Fruit fly (Drosophila melanogaster) whole organism, wandering third instar larva: ENCODE measurements around the gene CG43312.
A peak's percentile ranks its signal among the peaks of the same experiment; 100 is the strongest.

Source experiments
- Abd-B ChIP-seq: fragments of >200 bp; optimal IDR thresholded peaks from 2 replicates; lab custom pipeline; 2017; ENCODE audit warnings: missing biosample characterization, missing genetic modification characterization
- CG9705 ChIP-seq: fragments of 200-800 bp; sonication (Bioruptor generic); optimal IDR thresholded peaks from 2 replicates; lab custom pipeline; 2018; ENCODE audit warnings: missing biosample characterization, mild to moderate bottlenecking, missing genetic modification characterization
- Dfd ChIP-seq: fragments of >200 bp; optimal IDR thresholded peaks from 2 replicates; lab custom pipeline; 2017; ENCODE audit warnings: missing biosample characterization, missing genetic modification characterization
- Dif ChIP-seq: fragments of 200-275, 200-300 bp; sonication (Bioruptor generic); optimal IDR thresholded peaks from 2 replicates; lab custom pipeline; 2018; ENCODE audit warnings: missing biosample characterization, missing genetic modification characterization; ENCODE audit not compliant: partially characterized antibody
- GATAd ChIP-seq: sonication (Bioruptor generic); optimal IDR thresholded peaks from 2 replicates; lab custom pipeline; 2016; ENCODE audit warnings: missing biosample characterization, missing genetic modification characterization
- HLH106 ChIP-seq: fragments of 200-800 bp; optimal IDR thresholded peaks from 3 replicates; lab custom pipeline; 2019; ENCODE audit warnings: missing biosample characterization, mild to moderate bottlenecking, missing genetic modification characterization, moderate library complexity
- Hnf4 ChIP-seq: fragments of 200-800 bp; sonication (Bioruptor generic); optimal IDR thresholded peaks from 2 replicates; lab custom pipeline; 2016; ENCODE audit warnings: missing biosample characterization, mild to moderate bottlenecking, missing genetic modification characterization
- Jra ChIP-seq: sonication (Bioruptor generic); optimal IDR thresholded peaks from 2 replicates; lab custom pipeline; 2016; ENCODE audit warnings: missing biosample characterization, missing genetic modification characterization
- OdsH ChIP-seq: fragments of 200-800 bp; sonication (Bioruptor generic); optimal IDR thresholded peaks from 2 replicates; lab custom pipeline; 2016; ENCODE audit warnings: missing biosample characterization, mild to moderate bottlenecking, missing genetic modification characterization
- Vsx2 ChIP-seq: fragments of 200-300, 225-300 bp; sonication (Bioruptor generic); optimal IDR thresholded peaks from 2 replicates; lab custom pipeline; 2018; ENCODE audit warnings: missing biosample characterization, missing genetic modification characterization; ENCODE audit not compliant: partially characterized antibody
- br ChIP-seq: fragments of 200-800 bp; sonication (Bioruptor generic); optimal IDR thresholded peaks from 2 replicates; lab custom pipeline; 2016; ENCODE audit warnings: missing biosample characterization, missing genetic modification characterization
- brk ChIP-seq: fragments of 200-800 bp; sonication (Bioruptor generic); optimal IDR thresholded peaks from 2 replicates; lab custom pipeline; 2016; ENCODE audit warnings: missing biosample characterization, mild to moderate bottlenecking, missing genetic modification characterization
- dl ChIP-seq, 2 experiments: fragments of 175-275, 200-275 bp in 1 of 2; fragments of 200-275 bp in 1 of 2; sonication (Bioruptor generic); optimal IDR thresholded peaks; lab custom pipeline; 2018; ENCODE audit warnings: mild to moderate bottlenecking in 2 of 2, missing biosample characterization in 2 of 2, missing genetic modification characterization in 2 of 2, moderate library complexity in 2 of 2; ENCODE audit not compliant: partially characterized antibody in 2 of 2, insufficient read depth in 1 of 2
- dmrt93B ChIP-seq: fragments of 200-800 bp; sonication (Bioruptor generic); optimal IDR thresholded peaks from 2 replicates; lab custom pipeline; 2018; ENCODE audit warnings: missing biosample characterization, mild to moderate bottlenecking, missing genetic modification characterization
- dsf ChIP-seq: sonication (Bioruptor generic); optimal IDR thresholded peaks from 2 replicates; lab custom pipeline; 2016; ENCODE audit warnings: missing biosample characterization, missing genetic modification characterization, borderline replicate concordance
- ey ChIP-seq: fragments of 200-800 bp; sonication (Bioruptor generic); optimal IDR thresholded peaks from 2 replicates; lab custom pipeline; 2016; ENCODE audit warnings: missing biosample characterization, missing genetic modification characterization
- foxo ChIP-seq, 2 experiments: fragments of 200-800 bp; sonication (Bioruptor generic); optimal IDR thresholded peaks; 2 replicates in 1 of 2; 3 replicates in 1 of 2; lab custom pipeline; 2016 to 2017; ENCODE audit warnings: missing biosample characterization in 2 of 2, missing genetic modification characterization in 2 of 2
- fru ChIP-seq: fragments of 200-800 bp; sonication (Bioruptor generic); optimal IDR thresholded peaks from 3 replicates; lab custom pipeline; 2016; ENCODE audit warnings: missing biosample characterization, mild to moderate bottlenecking, missing genetic modification characterization
- h ChIP-seq: fragments of 200-800 bp; sonication (Bioruptor generic); optimal IDR thresholded peaks from 3 replicates; lab custom pipeline; 2016; ENCODE audit warnings: missing biosample characterization, mild to moderate bottlenecking, missing genetic modification characterization
- jim ChIP-seq: fragments of 175-275, 200-325 bp; sonication (Bioruptor generic); optimal IDR thresholded peaks from 2 replicates; lab custom pipeline; 2016; ENCODE audit warnings: missing biosample characterization, mild to moderate bottlenecking, missing genetic modification characterization
- pan ChIP-seq: fragments of >200 bp; optimal IDR thresholded peaks from 2 replicates; lab custom pipeline; 2017
- psq ChIP-seq: fragments of 200-800 bp; sonication (Bioruptor generic); optimal IDR thresholded peaks from 3 replicates; lab custom pipeline; 2017; ENCODE audit warnings: missing biosample characterization, mild to moderate bottlenecking, missing genetic modification characterization, moderate library complexity
- rgr ChIP-seq: fragments of 200-800 bp; sonication (Bioruptor generic); optimal IDR thresholded peaks from 3 replicates; lab custom pipeline; 2016; ENCODE audit warnings: missing biosample characterization, mild to moderate bottlenecking, missing genetic modification characterization
- sage ChIP-seq: fragments of 200-800 bp; sonication (Bioruptor generic); optimal IDR thresholded peaks from 2 replicates; lab custom pipeline; 2016; ENCODE audit warnings: missing biosample characterization, mild to moderate bottlenecking, missing genetic modification characterization
- sv ChIP-seq: fragments of 200-800 bp; sonication (Bioruptor generic); optimal IDR thresholded peaks from 3 replicates; lab custom pipeline; 2016; ENCODE audit warnings: missing biosample characterization, missing genetic modification characterization
- tai ChIP-seq: sonication (Bioruptor generic); optimal IDR thresholded peaks from 2 replicates; lab custom pipeline; 2016; ENCODE audit warnings: missing biosample characterization, missing genetic modification characterization
- usp ChIP-seq: fragments of >200 bp; optimal IDR thresholded peaks from 2 replicates; lab custom pipeline; 2017; ENCODE audit warnings: missing biosample characterization, missing genetic modification characterization
- woc ChIP-seq: sonication (Bioruptor generic); optimal IDR thresholded peaks from 2 replicates; lab custom pipeline; 2016; ENCODE audit warnings: missing biosample characterization, mild to moderate bottlenecking, missing genetic modification characterization

CG43312 gene

dm6 chr3L:22460918-22461634, 40.3 kb upstream of the CG43312 start, which contains the start of gene laza:
Gene laza, minus strand, starts transcription at chr3L:22461131.
- no peak for TF ChIP-seq Hnf4 (GFP tag; lab: Kevin White, UChicago)
- no peak for TF ChIP-seq rgr
- TF ChIP-seq dl (GFP tag; optimal IDR thresholded peaks at IDR 0.05; lab: Kevin White, UChicago; ENCODE audit: insufficient read depth in 1 of 2, partially characterized antibody in 2 of 2), result no peak
- no peak for TF ChIP-seq ey (GFP tag; lab: Kevin White, UChicago)
- TF ChIP-seq h (GFP tag; lab: Kevin White, UChicago), result peak; percentile 2
- no peak for TF ChIP-seq fru (GFP tag; lab: Kevin White, UChicago)
- no peak for TF ChIP-seq psq (GFP tag; lab: Kevin White, UChicago)
- no peak for TF ChIP-seq foxo (GFP tag; optimal IDR thresholded peaks at IDR 0.05; lab: Kevin White, UChicago)
- TF ChIP-seq GATAd (GFP tag; lab: Kevin White, UChicago), result no peak
- TF ChIP-seq Vsx2 (GFP tag; lab: Kevin White, UChicago), result peak; percentile 19
- TF ChIP-seq usp (GFP tag; lab: Kevin White, UChicago), result no peak
- TF ChIP-seq Abd-B (GFP tag; lab: Kevin White, UChicago), result no peak
- no peak for TF ChIP-seq OdsH (GFP tag; lab: Kevin White, UChicago)
- peak; percentile 4 for TF ChIP-seq Dif (GFP tag; lab: Kevin White, UChicago)
- no peak for TF ChIP-seq tai (GFP tag; lab: Kevin White, UChicago)
- no peak for TF ChIP-seq dmrt93B (GFP tag; lab: Kevin White, UChicago)
- TF ChIP-seq HLH106, result no peak
- no peak for TF ChIP-seq CG9705 (GFP tag; lab: Kevin White, UChicago)
- no peak for TF ChIP-seq jim (GFP tag; lab: Kevin White, UChicago)
- TF ChIP-seq dsf, result no peak
- TF ChIP-seq Dfd, result no peak
- TF ChIP-seq, all 38 proteins: peak for 3

DNA sequence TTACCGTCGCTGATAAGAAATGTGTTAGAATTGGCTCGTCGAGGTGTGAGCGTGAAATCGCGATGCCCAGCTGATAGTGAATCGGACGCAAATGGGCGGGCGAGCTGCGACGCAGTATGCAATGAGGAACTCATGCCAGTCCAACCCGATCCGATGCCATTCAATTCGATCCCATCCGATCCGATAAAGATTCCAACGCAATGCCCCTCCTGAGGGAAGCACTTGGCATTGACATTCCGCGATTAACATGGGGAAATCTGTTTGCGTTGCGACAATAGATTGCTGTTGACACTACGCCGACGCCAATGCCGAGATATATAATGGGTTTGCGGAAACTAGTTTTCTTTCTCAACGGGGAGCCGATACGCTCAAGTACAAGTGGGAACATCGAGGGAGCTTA, 38.0 kb upstream of the CG43312 start:
- TF ChIP-seq br (GFP tag; lab: Kevin White, UChicago) (no peak), psq (GFP tag; lab: Kevin White, UChicago) (no peak), foxo (GFP tag; optimal IDR thresholded peaks at IDR 0.05; lab: Kevin White, UChicago) (no peak), OdsH (GFP tag; lab: Kevin White, UChicago) (no peak), dl (GFP tag; optimal IDR thresholded peaks at IDR 0.05; lab: Kevin White, UChicago; ENCODE audit: insufficient read depth in 1 of 2, partially characterized antibody in 2 of 2) (no peak), Dif (GFP tag; lab: Kevin White, UChicago) (no peak), Jra (GFP tag; lab: Kevin White, UChicago) (no peak), woc (GFP tag; lab: Kevin White, UChicago) (no peak), pan (lab: Kevin White, UChicago) (no peak), rgr (no peak), sage (no peak), ey (GFP tag; lab: Kevin White, UChicago) (no peak), dmrt93B (GFP tag; lab: Kevin White, UChicago) (no peak), HLH106 (no peak), jim (GFP tag; lab: Kevin White, UChicago) (no peak), Dfd (no peak), Vsx2 (GFP tag; lab: Kevin White, UChicago) (no peak), h (GFP tag; lab: Kevin White, UChicago) (no peak)

DNA sequence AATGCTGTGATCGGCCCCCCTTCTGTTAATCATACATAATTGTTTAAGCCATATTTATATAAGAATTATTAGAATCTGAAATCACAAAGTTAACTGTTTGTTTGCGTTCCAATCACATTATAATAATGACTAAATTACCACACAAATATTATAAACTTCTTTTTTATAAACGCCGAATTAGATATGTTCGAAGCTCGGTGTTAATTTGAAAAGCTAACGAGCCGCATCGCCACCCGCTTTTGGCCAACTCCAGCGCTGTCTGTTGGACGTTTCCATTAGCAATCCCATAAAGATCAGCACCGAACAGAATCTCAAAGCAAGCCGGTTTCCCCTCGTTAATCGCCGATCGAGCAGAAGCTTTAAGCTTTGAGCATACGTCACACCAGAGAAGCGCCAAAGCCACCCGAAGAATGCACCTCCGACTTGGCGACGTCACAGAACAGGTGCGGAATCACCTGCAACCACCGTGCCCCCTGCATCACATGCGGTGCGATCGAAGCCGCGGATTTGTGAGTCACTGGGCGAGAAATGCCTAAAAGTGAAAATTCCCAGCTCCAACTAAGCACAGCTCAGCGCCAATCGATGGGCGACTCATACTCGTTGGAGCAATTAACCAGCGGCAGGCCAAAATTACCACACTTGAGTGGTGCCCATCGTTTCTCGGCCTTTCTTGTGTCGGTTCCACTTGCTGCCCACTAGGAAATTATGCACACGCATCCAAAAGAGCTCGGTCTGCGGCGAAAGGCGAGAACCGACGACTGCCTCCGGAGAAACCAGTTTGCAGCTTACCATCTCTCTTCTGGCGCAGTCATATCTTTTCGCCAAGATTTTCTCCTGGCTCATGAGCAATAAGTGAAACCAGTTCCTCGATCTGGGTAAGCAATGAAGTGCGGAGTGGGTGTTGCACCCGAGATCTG, 35.7 kb upstream of the CG43312 start, which contains the start of gene CG11438:
TSS of gene CG11438 (plus strand) at position 134 of the 917 bp plus-strand sequence.
- TF ChIP-seq Jra (GFP tag; lab: Kevin White, UChicago), result peak; percentile 62
- TF ChIP-seq dl (GFP tag; optimal IDR thresholded peaks at IDR 0.05; lab: Kevin White, UChicago; ENCODE audit: insufficient read depth in 1 of 2, partially characterized antibody in 2 of 2), result peak in 1 of 2 experiments; percentile 17
- TF ChIP-seq brk (GFP tag; lab: Kevin White, UChicago), result no peak
- TF ChIP-seq Vsx2 (GFP tag; lab: Kevin White, UChicago), result peak; percentile 61
- no peak for TF ChIP-seq dmrt93B (GFP tag; lab: Kevin White, UChicago)
- TF ChIP-seq Dif (GFP tag; lab: Kevin White, UChicago), result peak; percentile 65
- no peak for TF ChIP-seq sv (GFP tag; lab: Kevin White, UChicago)
- no peak for TF ChIP-seq pan (lab: Kevin White, UChicago)
